Worm (Caenorhabditis elegans): Measurements from ENCODE around the gene spp-29.

Gene spp-29

ce11 chrV:17699097-17699496, 2.4 kb upstream of the spp-29 start, which contains the start of gene Y26G10.4:
Gene Y26G10.4, minus strand, starts transcription at chrV:17699197.
- TF ChIP-seq K11D2.4 (GFP tag; IDR thresholded peaks at IDR 0.05) (no peak), snpc-4 (GFP tag; optimal IDR thresholded peaks at IDR 0.05) (no peak), snpc-4 (tag; optimal IDR thresholded peaks at IDR 0.05) (no peak), C17E4.6 (GFP tag; IDR thresholded peaks at IDR 0.05) (no peak), ztf-28 (GFP tag; IDR thresholded peaks at IDR 0.05) (no peak), hmg-1.2 (GFP tag; IDR thresholded peaks at IDR 0.05) (no peak), attf-3 (GFP tag; conservative IDR thresholded peaks at IDR 0.05) (no peak), F57A8.1 (GFP tag; optimal IDR thresholded peaks at IDR 0.05) (no peak), F57C9.4 (tag; optimal IDR thresholded peaks at IDR 0.05) (no peak)

DNA sequence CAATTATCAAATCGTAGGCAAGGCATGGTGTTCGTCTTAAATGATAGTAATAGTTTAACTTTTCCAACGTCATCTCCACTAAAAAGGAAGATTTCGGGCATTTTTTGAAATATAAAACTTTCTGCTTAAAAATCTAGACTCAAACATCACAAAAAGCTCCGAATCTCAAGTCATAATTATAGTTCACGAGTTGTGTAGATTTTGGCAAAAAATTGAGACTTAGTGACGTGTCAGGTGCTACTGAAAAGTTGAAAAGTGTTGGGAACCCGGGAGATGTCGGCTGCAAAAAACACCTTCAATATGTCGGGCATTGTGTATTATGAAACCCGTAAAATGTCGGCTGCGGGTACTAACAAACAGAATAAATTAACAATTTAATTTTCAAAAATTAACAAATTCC, 851 bp downstream of the spp-29 start, which contains the start of gene Y26G10.1:
Y26G10.1 (minus strand) TSS at position 101 of the 400 bp plus-strand sequence.
- TF ChIP-seq ceh-91 (GFP tag; IDR thresholded peaks at IDR 0.05) = no peak
- TF ChIP-seq rcor-1 (GFP tag; IDR thresholded peaks at IDR 0.05) = no peak
- TF ChIP-seq ceh-40 (GFP tag; IDR thresholded peaks at IDR 0.05) = no peak
- TF ChIP-seq die-1 (tag; optimal IDR thresholded peaks at IDR 0.05) = no peak
- TF ChIP-seq nhr-120 (GFP tag; IDR thresholded peaks at IDR 0.05) = no peak
- TF ChIP-seq ztf-3 (GFP tag; optimal IDR thresholded peaks at IDR 0.05) = no peak

- TF ChIP-seq nhr-90 (tag; optimal IDR thresholded peaks at IDR 0.05) (no peak), nfya-1 (tag; optimal IDR thresholded peaks at IDR 0.05; ENCODE audit: borderline replicate concordance, insufficient read depth) (no peak), unc-130 (GFP tag; optimal IDR thresholded peaks at IDR 0.05) (no peak), F49E8.2 (tag; optimal IDR thresholded peaks at IDR 0.05; ENCODE audit: insufficient read depth) (no peak), snpc-4 (GFP tag; optimal IDR thresholded peaks at IDR 0.05) (no peak), snpc-4 (tag; optimal IDR thresholded peaks at IDR 0.05) (no peak)
These were observed 2.4 kb downstream of the spp-29 start for ce11 chrV:17694260-17694659.

DNA sequence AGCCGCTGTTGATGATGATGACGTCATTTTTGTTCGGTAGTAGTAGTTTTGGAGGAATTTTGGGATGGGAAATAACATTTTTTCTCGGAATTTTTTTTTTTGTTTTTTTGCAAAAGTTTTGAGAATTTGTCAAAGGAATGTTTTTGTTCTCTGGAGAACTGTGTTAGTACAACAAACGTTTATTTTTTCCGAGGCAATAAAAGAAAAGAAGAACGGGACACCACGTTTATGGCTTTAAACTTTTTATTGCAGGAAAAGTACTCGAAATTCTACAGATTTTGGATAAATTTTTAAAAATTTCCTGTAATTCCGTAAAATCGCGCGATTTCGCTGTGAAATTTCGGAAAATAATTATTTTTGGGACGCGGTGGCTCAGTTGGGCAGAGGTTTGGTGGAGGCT, 5.7 kb downstream of the spp-29 start, which contains the start of gene F59A1.13:
F59A1.13 (minus strand) TSS at position 101 of the 400 bp plus-strand sequence.
- TF ChIP-seq F49E8.2 (tag; optimal IDR thresholded peaks at IDR 0.05; ENCODE audit: insufficient read depth) = no peak
- no peak for TF ChIP-seq snpc-3.4 (tag; optimal IDR thresholded peaks at IDR 0.05)
- no peak for TF ChIP-seq ccch-3 (GFP tag; optimal IDR thresholded peaks at IDR 0.05)
- TF ChIP-seq ceh-40 (GFP tag; IDR thresholded peaks at IDR 0.05) = no peak
- no peak for TF ChIP-seq F33H1.4 (GFP tag; IDR thresholded peaks at IDR 0.05)
- TF ChIP-seq Y95B8A.8 (GFP tag; IDR thresholded peaks at IDR 0.05) = no peak
- no peak for TF ChIP-seq fkh-3 (tag; optimal IDR thresholded peaks at IDR 0.05)
- TF ChIP-seq madf-3 (GFP tag; IDR thresholded peaks at IDR 0.05) = no peak
- no peak for TF ChIP-seq F52B5.7 (tag; optimal IDR thresholded peaks at IDR 0.05)
- no peak for TF ChIP-seq zfh-2 (GFP tag; conservative IDR thresholded peaks at IDR 0.05)
- TF ChIP-seq lir-1 (GFP tag; conservative IDR thresholded peaks at IDR 0.05) = no peak
- TF ChIP-seq ztf-28 (GFP tag; IDR thresholded peaks at IDR 0.05) = no peak
- TF ChIP-seq attf-3 (GFP tag; conservative IDR thresholded peaks at IDR 0.05) = no peak
- no peak for TF ChIP-seq lsy-27 (tag; optimal IDR thresholded peaks at IDR 0.05; ENCODE audit: borderline replicate concordance, insufficient read depth)
- no peak for TF ChIP-seq ceh-100 (GFP tag; IDR thresholded peaks at IDR 0.05)
- TF ChIP-seq gei-17 (GFP tag; optimal IDR thresholded peaks at IDR 0.05) = no peak
- no peak for TF ChIP-seq rec-8 (tag; optimal IDR thresholded peaks at IDR 0.05)
- TF ChIP-seq egl-44 (GFP tag; IDR thresholded peaks at IDR 0.05) = no peak
- no peak for TF ChIP-seq ztf-6 (GFP tag; IDR thresholded peaks at IDR 0.05)
- no peak for TF ChIP-seq nfya-2 (GFP tag; IDR thresholded peaks at IDR 0.05)

Data from whole organism, young adult.